Fruit fly (Drosophila melanogaster): ENCODE results near the gene CG11619.

The CG11619 gene

dm6 chr3L:18946956-18947355 lies 41.2 kb downstream of the CG11619 start:
- TF ChIP-seq dmrt93B (GFP tag; optimal IDR thresholded peaks at IDR 0.05) = peak; percentile 40
- TF ChIP-seq Myc (optimal IDR thresholded peaks at IDR 0.05) = peak; percentile 9
- no peak for TF ChIP-seq h (GFP tag; optimal IDR thresholded peaks at IDR 0.05)

dm6 chr3L:18945938-18946337 lies 42.2 kb downstream of the CG11619 start, which contains the start of gene CG32204:
Gene CG32204, minus strand, starts transcription at chr3L:18946038.
- TF ChIP-seq OdsH (GFP tag; optimal IDR thresholded peaks at IDR 0.05) (no peak), Hnf4 (GFP tag; optimal IDR thresholded peaks at IDR 0.05) (no peak), Jra (GFP tag; optimal IDR thresholded peaks at IDR 0.05) (no peak), ey (GFP tag; optimal IDR thresholded peaks at IDR 0.05) (no peak), br (GFP tag; optimal IDR thresholded peaks at IDR 0.05) (no peak), Abd-B (GFP tag; optimal IDR thresholded peaks at IDR 0.05) (no peak), dsf (GFP tag; optimal IDR thresholded peaks at IDR 0.05; ENCODE audit: borderline replicate concordance) (no peak), psq (GFP tag; optimal IDR thresholded peaks at IDR 0.05) (no peak), Sp1 (GFP tag; optimal IDR thresholded peaks at IDR 0.05) (no peak), Myc (optimal IDR thresholded peaks at IDR 0.05) (no peak), fru (GFP tag; optimal IDR thresholded peaks at IDR 0.05) (no peak), HLH106 (tag; optimal IDR thresholded peaks at IDR 0.05) (no peak), dl (GFP tag; optimal IDR thresholded peaks at IDR 0.05; ENCODE audit: insufficient read depth in 1 of 2, partially characterized antibody in 2 of 2) (no peak), CG32264 (GFP tag; optimal IDR thresholded peaks at IDR 0.05) (no peak), Dfd (GFP tag; optimal IDR thresholded peaks at IDR 0.05) (no peak), GATAd (GFP tag; optimal IDR thresholded peaks at IDR 0.05) (no peak), Vsx2 (GFP tag; optimal IDR thresholded peaks at IDR 0.05; ENCODE audit: partially characterized antibody) (no peak), usp (GFP tag; optimal IDR thresholded peaks at IDR 0.05) (no peak), sv (GFP tag; optimal IDR thresholded peaks at IDR 0.05) (no peak)
